Worm (Caenorhabditis elegans): Measurements from ENCODE around the gene cdh-8.

The cdh-8 gene

DNA sequence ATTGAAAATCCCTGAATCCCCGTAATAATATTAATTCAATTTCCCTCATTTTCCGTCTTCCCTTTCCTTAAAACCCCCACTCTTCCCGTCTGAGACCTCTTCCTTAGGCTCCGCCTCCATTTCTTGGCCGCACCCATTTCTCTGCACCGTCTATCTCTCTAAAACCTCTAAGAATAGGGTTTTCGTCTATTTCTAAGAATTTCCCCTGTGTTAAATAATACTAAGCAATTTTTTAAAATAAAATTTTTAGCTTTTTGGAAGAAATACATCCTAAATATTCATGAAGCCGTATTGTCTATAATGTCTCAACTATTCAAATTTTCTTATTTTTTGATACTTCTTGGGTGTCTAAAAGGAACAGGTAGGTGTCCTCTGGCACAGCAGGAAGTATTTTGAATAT is at the start of gene cdh-8:
Gene cdh-8 (plus strand): TSS at position 301 of the 400 bp plus-strand sequence.
- TF ChIP-seq aly-1 (tag; optimal IDR thresholded peaks at IDR 0.05) (no peak), hmg-4 (GFP tag; optimal IDR thresholded peaks at IDR 0.05) (no peak), hmbx-1 (tag; optimal IDR thresholded peaks at IDR 0.05) (no peak), tbx-37 (GFP tag; conservative IDR thresholded peaks at IDR 0.05) (no peak), tra-4 (tag; optimal IDR thresholded peaks at IDR 0.05) (no peak), ets-7 (tag; optimal IDR thresholded peaks at IDR 0.05) (no peak), sea-1 (GFP tag; conservative IDR thresholded peaks at IDR 0.05) (no peak), ceh-36 (tag; optimal IDR thresholded peaks at IDR 0.05) (no peak), ama-1 (optimal IDR thresholded peaks at IDR 0.05) (no peak), tbx-11 (GFP tag; IDR thresholded peaks at IDR 0.05) (no peak), pes-1 (GFP tag; IDR thresholded peaks at IDR 0.05) (no peak), flt-1 (GFP tag; IDR thresholded peaks at IDR 0.05) (no peak), hnd-1 (tag; optimal IDR thresholded peaks at IDR 0.05) (no peak), F13C5.2 (tag; optimal IDR thresholded peaks at IDR 0.05) (no peak), B0310.2 (tag; optimal IDR thresholded peaks at IDR 0.05) (no peak), scrt-1 (GFP tag; IDR thresholded peaks at IDR 0.05) (no peak), ceh-13 (GFP tag; optimal IDR thresholded peaks at IDR 0.05) (no peak)

DNA sequence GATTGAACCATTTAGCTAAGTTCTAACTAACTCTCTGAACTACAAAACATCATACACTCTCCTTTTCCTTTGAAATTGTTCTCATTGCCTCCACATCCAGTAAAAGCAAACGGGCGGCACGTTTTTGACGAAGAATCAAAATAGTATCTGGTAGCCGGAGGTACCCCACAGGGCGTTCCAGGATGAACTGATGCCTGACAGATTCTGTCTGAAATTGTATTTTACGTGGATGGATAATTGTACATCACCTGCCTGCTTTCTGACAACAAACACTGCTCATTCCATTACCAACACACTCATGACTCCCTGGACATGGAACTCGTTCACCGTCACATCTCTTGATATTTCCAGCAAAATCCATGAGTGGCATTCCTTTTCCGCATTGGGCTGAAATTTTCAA is 49.2 kb upstream of the cdh-8 start:
- TF ChIP-seq pes-1 (GFP tag; IDR thresholded peaks at IDR 0.05) (no peak), B0310.2 (tag; optimal IDR thresholded peaks at IDR 0.05) (no peak), tbx-37 (GFP tag; conservative IDR thresholded peaks at IDR 0.05) (no peak), flt-1 (GFP tag; IDR thresholded peaks at IDR 0.05) (no peak), scrt-1 (GFP tag; IDR thresholded peaks at IDR 0.05) (no peak), F13C5.2 (tag; optimal IDR thresholded peaks at IDR 0.05) (no peak)

DNA sequence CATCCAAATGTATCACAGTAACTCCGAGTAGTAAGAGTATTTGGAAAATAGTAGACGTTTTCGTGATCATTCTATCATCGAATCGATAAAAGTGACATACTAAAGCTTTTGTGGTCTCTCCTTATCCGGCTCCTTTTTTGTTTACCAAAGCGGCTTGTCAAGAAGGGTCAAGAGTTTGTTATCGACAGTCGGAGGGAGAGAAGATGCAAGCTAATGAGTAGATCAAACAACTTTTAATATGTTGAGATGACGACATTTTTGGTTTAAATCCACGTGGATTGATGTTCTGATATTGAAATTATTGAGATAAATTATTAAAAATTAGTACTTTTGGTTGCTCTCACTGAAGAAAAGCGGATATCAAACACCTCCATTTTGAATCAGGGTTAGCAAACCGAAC is 48.3 kb upstream of the cdh-8 start, which contains the start of gene T21D12.7:
Gene T21D12.7 (minus strand): TSS at position 101 of the 400 bp plus-strand sequence.
- no peak for TF ChIP-seq ceh-13 (GFP tag; optimal IDR thresholded peaks at IDR 0.05)
- TF ChIP-seq ets-7 (tag; optimal IDR thresholded peaks at IDR 0.05): no peak
- no peak for TF ChIP-seq sea-1 (GFP tag; conservative IDR thresholded peaks at IDR 0.05)
- TF ChIP-seq hmg-4 (GFP tag; optimal IDR thresholded peaks at IDR 0.05): no peak
- no peak for TF ChIP-seq B0310.2 (tag; optimal IDR thresholded peaks at IDR 0.05)
- TF ChIP-seq pes-1 (GFP tag; IDR thresholded peaks at IDR 0.05): no peak
- TF ChIP-seq F13C5.2 (tag; optimal IDR thresholded peaks at IDR 0.05): no peak
- no peak for TF ChIP-seq hmbx-1 (tag; optimal IDR thresholded peaks at IDR 0.05)
- no peak for TF ChIP-seq ceh-36 (tag; optimal IDR thresholded peaks at IDR 0.05)
- TF ChIP-seq tbx-37 (GFP tag; conservative IDR thresholded peaks at IDR 0.05): no peak
- TF ChIP-seq aly-1 (tag; optimal IDR thresholded peaks at IDR 0.05): no peak
- no peak for TF ChIP-seq flt-1 (GFP tag; IDR thresholded peaks at IDR 0.05)
- TF ChIP-seq tbx-11 (GFP tag; IDR thresholded peaks at IDR 0.05): no peak
- TF ChIP-seq hnd-1 (tag; optimal IDR thresholded peaks at IDR 0.05): no peak
- no peak for TF ChIP-seq scrt-1 (GFP tag; IDR thresholded peaks at IDR 0.05)
- TF ChIP-seq tra-4 (tag; optimal IDR thresholded peaks at IDR 0.05): no peak

DNA sequence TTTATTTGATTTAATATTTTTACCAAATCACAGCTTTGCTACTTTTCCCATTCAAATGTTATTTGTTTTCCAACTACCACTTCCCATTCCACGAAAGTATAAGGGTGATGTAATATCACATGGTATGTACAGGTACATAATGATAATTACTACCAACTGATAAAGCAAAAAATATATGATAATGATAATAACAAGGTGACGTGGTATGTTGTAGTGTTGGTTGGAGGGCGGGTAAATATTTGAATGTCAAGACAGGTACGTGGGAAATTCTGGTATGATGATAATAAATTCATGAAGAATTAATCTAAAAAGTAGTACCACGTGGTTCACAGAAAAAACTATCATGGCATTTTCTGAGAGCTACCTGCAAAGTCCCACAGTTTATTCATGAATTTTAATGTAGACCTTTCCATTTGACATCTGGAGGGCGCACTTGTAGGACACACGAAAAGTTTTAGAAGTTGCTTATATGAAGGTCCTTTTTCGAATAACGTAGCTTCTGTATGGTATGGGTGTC is 47.7 kb upstream of the cdh-8 start:
- TF ChIP-seq pes-1 (GFP tag; IDR thresholded peaks at IDR 0.05): no peak
- TF ChIP-seq flt-1 (GFP tag; IDR thresholded peaks at IDR 0.05): no peak
- no peak for TF ChIP-seq ets-7 (tag; optimal IDR thresholded peaks at IDR 0.05)
- no peak for TF ChIP-seq aly-1 (tag; optimal IDR thresholded peaks at IDR 0.05)
- TF ChIP-seq tra-4 (tag; optimal IDR thresholded peaks at IDR 0.05): no peak
- no peak for TF ChIP-seq F13C5.2 (tag; optimal IDR thresholded peaks at IDR 0.05)
- no peak for TF ChIP-seq hmg-4 (GFP tag; optimal IDR thresholded peaks at IDR 0.05)

DNA sequence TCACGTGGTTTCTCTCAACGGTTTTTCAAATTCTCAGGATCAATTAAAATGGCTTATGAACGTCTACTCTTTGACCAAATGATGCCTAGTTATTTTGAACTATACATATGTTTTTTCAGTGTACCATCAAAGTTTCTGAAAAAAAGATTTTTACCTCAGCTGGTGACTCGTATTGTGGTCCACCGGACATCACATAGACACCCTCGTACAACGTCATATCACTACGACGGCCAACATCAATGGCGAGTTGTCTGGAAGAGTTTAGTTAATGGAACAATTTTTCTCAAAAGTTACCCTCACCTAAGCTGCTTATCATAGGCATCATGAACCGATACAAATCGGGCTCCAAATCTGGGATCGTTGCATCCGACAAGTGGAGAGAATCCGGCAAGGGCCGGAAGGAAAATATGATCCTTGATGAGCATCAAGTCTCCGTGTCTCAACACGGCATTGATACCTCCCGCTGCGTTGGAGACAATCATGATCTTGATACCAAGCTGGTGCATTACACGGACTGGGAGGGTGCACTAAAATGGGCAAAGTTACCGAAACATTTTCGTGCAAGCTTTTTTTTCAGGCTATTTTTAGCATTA is 46.3 kb upstream of the cdh-8 start:
- TF ChIP-seq hmbx-1 (tag; optimal IDR thresholded peaks at IDR 0.05): no peak
- TF ChIP-seq ets-7 (tag; optimal IDR thresholded peaks at IDR 0.05): no peak
- TF ChIP-seq ceh-36 (tag; optimal IDR thresholded peaks at IDR 0.05): no peak
- TF ChIP-seq F13C5.2 (tag; optimal IDR thresholded peaks at IDR 0.05): no peak

DNA sequence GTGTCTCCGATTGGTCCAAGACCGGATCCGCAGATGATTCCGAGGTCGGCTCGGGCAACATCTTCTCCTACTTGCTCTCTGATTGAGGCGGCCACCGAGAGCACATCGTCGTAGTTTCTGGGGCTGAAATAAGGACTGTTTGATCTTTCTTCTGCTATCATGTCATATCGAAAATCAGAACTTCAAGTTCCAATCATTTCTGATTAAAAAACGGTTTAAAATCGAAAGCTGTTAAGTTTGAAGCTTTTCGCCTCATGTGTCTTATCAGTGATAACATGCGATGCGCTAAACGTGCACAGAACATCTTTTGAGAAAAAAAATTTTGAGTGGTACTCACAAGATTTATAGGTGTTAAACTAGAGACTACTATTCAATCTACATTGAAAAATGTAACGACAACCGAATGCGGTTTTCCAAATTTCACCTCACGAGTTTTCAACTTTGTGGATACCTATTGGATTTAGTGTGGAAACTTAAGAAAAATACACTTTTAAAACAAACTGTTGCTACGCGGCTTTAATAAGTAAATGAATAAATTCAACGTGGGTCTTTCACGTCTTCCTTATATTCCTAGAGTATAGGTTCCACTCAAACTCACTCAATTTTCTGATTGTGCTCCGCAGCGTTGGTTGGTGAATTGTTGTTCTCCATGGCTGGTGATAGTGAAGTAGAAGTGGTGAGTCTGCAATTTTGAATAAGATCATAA is 45.5 kb upstream of the cdh-8 start:
- TF ChIP-seq sea-1 (GFP tag; conservative IDR thresholded peaks at IDR 0.05) (no peak), ets-7 (tag; optimal IDR thresholded peaks at IDR 0.05) (no peak), B0310.2 (tag; optimal IDR thresholded peaks at IDR 0.05) (no peak), scrt-1 (GFP tag; IDR thresholded peaks at IDR 0.05) (no peak), tbx-37 (GFP tag; conservative IDR thresholded peaks at IDR 0.05) (no peak)

DNA sequence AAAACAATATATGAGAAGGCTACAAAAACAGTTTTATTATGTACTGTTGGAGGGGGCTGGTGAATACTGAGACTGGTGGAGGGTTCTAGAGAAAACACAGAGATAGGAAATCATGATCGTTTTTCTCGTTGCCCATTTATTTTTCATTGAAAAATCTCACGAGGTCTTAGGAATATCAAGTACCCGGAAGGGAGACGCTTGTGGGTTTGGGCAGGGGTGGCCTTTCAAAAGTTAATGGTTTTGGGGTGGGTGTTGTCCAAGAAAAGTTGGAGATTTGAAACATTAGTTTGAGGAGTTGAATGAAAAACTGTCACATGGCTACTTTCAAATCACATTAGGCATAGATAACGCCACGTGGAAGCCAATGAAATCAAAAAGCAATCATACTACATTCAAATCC is 44.9 kb upstream of the cdh-8 start:
- TF ChIP-seq tra-4 (tag; optimal IDR thresholded peaks at IDR 0.05): no peak
- no peak for TF ChIP-seq sea-1 (GFP tag; conservative IDR thresholded peaks at IDR 0.05)
- TF ChIP-seq ceh-13 (GFP tag; optimal IDR thresholded peaks at IDR 0.05): no peak
- no peak for TF ChIP-seq F13C5.2 (tag; optimal IDR thresholded peaks at IDR 0.05)
- no peak for TF ChIP-seq pes-1 (GFP tag; IDR thresholded peaks at IDR 0.05)
- TF ChIP-seq tbx-11 (GFP tag; IDR thresholded peaks at IDR 0.05): no peak
- no peak for TF ChIP-seq scrt-1 (GFP tag; IDR thresholded peaks at IDR 0.05)
- no peak for TF ChIP-seq ceh-36 (tag; optimal IDR thresholded peaks at IDR 0.05)
- TF ChIP-seq hmbx-1 (tag; optimal IDR thresholded peaks at IDR 0.05): no peak
- no peak for TF ChIP-seq B0310.2 (tag; optimal IDR thresholded peaks at IDR 0.05)
- TF ChIP-seq ets-7 (tag; optimal IDR thresholded peaks at IDR 0.05): no peak
- TF ChIP-seq flt-1 (GFP tag; IDR thresholded peaks at IDR 0.05): no peak
- no peak for TF ChIP-seq hnd-1 (tag; optimal IDR thresholded peaks at IDR 0.05)
- TF ChIP-seq ama-1 (optimal IDR thresholded peaks at IDR 0.05): no peak
- TF ChIP-seq hmg-4 (GFP tag; optimal IDR thresholded peaks at IDR 0.05): no peak
- TF ChIP-seq tbx-37 (GFP tag; conservative IDR thresholded peaks at IDR 0.05): no peak
